Worm (Caenorhabditis elegans) whole organism, L1 larva: Measurements from ENCODE around the gene tkr-2.

Experiments used
- C04F5.9 ChIP-seq: sonication (generic microtip); optimal IDR thresholded peaks from 2 replicates; lab custom pipeline; 2016; ENCODE audit warnings: missing genetic modification characterization, missing compliant biosample characterization
- C34B4.2 ChIP-seq: sonication (generic microtip); optimal IDR thresholded peaks from 2 replicates; lab custom pipeline; 2017; ENCODE audit warnings: mild to moderate bottlenecking, missing genetic modification characterization, missing compliant biosample characterization
- Y116A8C.19 ChIP-seq: sonication (generic microtip); optimal IDR thresholded peaks from 2 replicates; lab custom pipeline; 2016; ENCODE audit warnings: missing compliant biosample characterization, missing genetic modification characterization, borderline replicate concordance
- blmp-1 ChIP-seq: fragments of 150-350 bp; optimal IDR thresholded peaks from 2 replicates; lab custom pipeline; 2014; ENCODE audit warnings: missing biosample characterization, missing genetic modification characterization
- ceh-63 ChIP-seq: fragments of 200-800 bp; sonication (Bioruptor generic); optimal IDR thresholded peaks from 2 replicates; lab custom pipeline; 2018; ENCODE audit warnings: mild to moderate bottlenecking, missing genetic modification characterization, missing compliant biosample characterization
- ceh-88 ChIP-seq: fragments of 200-800 bp; sonication (Bioruptor generic); IDR thresholded peaks from 2 replicates; pipeline ENCODE4 v1.3.6; 2022; ENCODE audit warnings: missing genetic modification characterization, missing compliant biosample characterization
- efl-1 ChIP-seq, 4 experiments: fragments of 150-350 bp; optimal IDR thresholded peaks in 3 of 4; peaks in 1 of 4; 1 replicate in 1 of 4; 2 replicates in 3 of 4; lab custom pipeline; 2014; ENCODE audit warnings: missing biosample characterization in 2 of 4, missing genetic modification characterization in 2 of 4, missing genetic modification reagents in 2 of 4
- egl-13 ChIP-seq: sonication (generic microtip); optimal IDR thresholded peaks from 2 replicates; lab custom pipeline; 2016; ENCODE audit warnings: missing genotype, missing genetic modification reagents, missing genetic modification characterization, missing compliant biosample characterization
- egl-27 ChIP-seq, 2 experiments: fragments of 150-350 bp in 1 of 2; sonication (generic microtip); optimal IDR thresholded peaks; 3 replicates each; lab custom pipeline; 2017 to 2018; ENCODE audit warnings: missing biosample characterization in 2 of 2, missing genetic modification characterization in 2 of 2, missing genetic modification reagents in 2 of 2
- elt-2 ChIP-seq: sonication (generic microtip); optimal IDR thresholded peaks from 2 replicates; lab custom pipeline; 2016; ENCODE audit warnings: missing genetic modification characterization, mild to moderate bottlenecking, inconsistent platforms, missing compliant biosample characterization, missing genetic modification reagents
- elt-3 ChIP-seq, 6 experiments: fragments of 150-350 bp in 1 of 6; sonication (generic microtip); optimal IDR thresholded peaks; 2 replicates each; lab custom pipeline; 2017 to 2018; ENCODE audit warnings: missing biosample characterization in 6 of 6, missing genetic modification characterization in 6 of 6, inconsistent platforms in 1 of 6
- fkh-8 ChIP-seq: sonication (generic microtip); optimal IDR thresholded peaks from 2 replicates; lab custom pipeline; 2016; ENCODE audit warnings: mild to moderate bottlenecking, missing genetic modification characterization, missing compliant biosample characterization
- fos-1 ChIP-seq: fragments of 150-350 bp; optimal IDR thresholded peaks from 2 replicates; lab custom pipeline; 2014; ENCODE audit warnings: missing biosample characterization, missing genetic modification characterization
- grh-1 ChIP-seq: fragments of 200-800 bp; sonication (Bioruptor generic); IDR thresholded peaks from 2 replicates; pipeline ENCODE4 v1.3.6; 2022; ENCODE audit warnings: missing genetic modification reagents, missing genetic modification characterization, missing compliant biosample characterization
- isw-1 ChIP-seq: fragments of 200-800 bp; sonication (Bioruptor generic); IDR thresholded peaks from 2 replicates; pipeline ENCODE4 v1.3.6; 2022; ENCODE audit warnings: missing genetic modification characterization, missing compliant biosample characterization
- lin-13 ChIP-seq: fragments of 150-350 bp; optimal IDR thresholded peaks from 2 replicates; lab custom pipeline; 2014; ENCODE audit warnings: missing biosample characterization, missing genetic modification reagents, missing genetic modification characterization
- lin-15B ChIP-seq: fragments of 150-350 bp; sonication (generic microtip); optimal IDR thresholded peaks from 3 replicates; lab custom pipeline; 2014; ENCODE audit warnings: missing biosample characterization, missing genetic modification characterization
- lin-35 ChIP-seq, 2 experiments: fragments of 150-350 bp; optimal IDR thresholded peaks; 2 replicates each; lab custom pipeline; 2014; ENCODE audit warnings: missing biosample characterization in 2 of 2, missing genetic modification characterization in 2 of 2, missing genetic modification reagents in 2 of 2
- lin-39 ChIP-seq: fragments of 150-350 bp; optimal IDR thresholded peaks from 2 replicates; lab custom pipeline; 2014; ENCODE audit warnings: missing biosample characterization, missing genetic modification reagents, missing genetic modification characterization
- lir-3 ChIP-seq: sonication (generic microtip); optimal IDR thresholded peaks from 2 replicates; lab custom pipeline; 2016; ENCODE audit warnings: mild to moderate bottlenecking, missing genetic modification characterization, moderate library complexity, missing compliant biosample characterization; ENCODE audit not compliant: poor library complexity
- lsy-2 ChIP-seq, 2 experiments: fragments of 150-350 bp; optimal IDR thresholded peaks; 2 replicates each; lab custom pipeline; 2014; ENCODE audit warnings: missing biosample characterization in 2 of 2, missing genetic modification characterization in 2 of 2
- nhr-19 ChIP-seq: fragments of 200-800 bp; sonication (Bioruptor generic); conservative IDR thresholded peaks from 2 replicates; pipeline ENCODE4 v1.3.6; 2022; ENCODE audit warnings: missing genetic modification characterization, missing compliant biosample characterization
- nhr-20 ChIP-seq: sonication (generic microtip); optimal IDR thresholded peaks from 2 replicates; lab custom pipeline; 2016; ENCODE audit warnings: mild to moderate bottlenecking, missing genetic modification characterization, missing compliant biosample characterization
- nhr-28 ChIP-seq: fragments of 150-350 bp; optimal IDR thresholded peaks from 2 replicates; lab custom pipeline; 2014; ENCODE audit warnings: missing biosample characterization, missing genetic modification characterization
- nhr-71 ChIP-seq: sonication (generic microtip); optimal IDR thresholded peaks from 2 replicates; lab custom pipeline; 2016; ENCODE audit warnings: mild to moderate bottlenecking, missing genetic modification characterization, moderate library complexity, missing compliant biosample characterization
- nhr-85 ChIP-seq: sonication (generic microtip); peaks from one replicate; lab custom pipeline; 2016; ENCODE audit warnings: missing genetic modification characterization, inconsistent platforms, missing compliant biosample characterization
- sptf-1 ChIP-seq: fragments of 150-350 bp; optimal IDR thresholded peaks from 2 replicates; lab custom pipeline; 2014; ENCODE audit warnings: missing biosample characterization, missing genetic modification characterization
- sup-37 ChIP-seq: fragments of 200-800 bp; sonication (Bioruptor generic); optimal IDR thresholded peaks from 2 replicates; lab custom pipeline; 2018; ENCODE audit warnings: mild to moderate bottlenecking, missing genetic modification characterization, missing compliant biosample characterization
- tbx-2 ChIP-seq: sonication (generic microtip); optimal IDR thresholded peaks from 2 replicates; lab custom pipeline; 2016; ENCODE audit warnings: missing genetic modification characterization, missing compliant biosample characterization
- unc-30 ChIP-seq: sonication (generic microtip); optimal IDR thresholded peaks from 2 replicates; lab custom pipeline; 2017; ENCODE audit warnings: missing biosample characterization, missing genetic modification characterization
- unc-62 ChIP-seq: fragments of 150-350 bp; optimal IDR thresholded peaks from 2 replicates; lab custom pipeline; 2014; ENCODE audit warnings: missing biosample characterization, missing genetic modification reagents, missing genetic modification characterization
- unc-86 ChIP-seq: sonication (generic microtip); optimal IDR thresholded peaks from 2 replicates; lab custom pipeline; 2016; ENCODE audit warnings: missing genetic modification characterization, missing compliant biosample characterization
- unc-98 ChIP-seq: fragments of 200-800 bp; sonication (Bioruptor generic); IDR thresholded peaks from 2 replicates; pipeline ENCODE4 v1.3.6; 2022; ENCODE audit warnings: missing genetic modification characterization, missing compliant biosample characterization
- xbp-1 ChIP-seq: sonication (generic microtip); optimal IDR thresholded peaks from 2 replicates; lab custom pipeline; 2016; ENCODE audit warnings: missing genetic modification characterization, missing compliant biosample characterization
- zag-1 ChIP-seq: fragments of 150-350 bp; optimal IDR thresholded peaks from 2 replicates; lab custom pipeline; 2014; ENCODE audit warnings: missing biosample characterization, missing genetic modification characterization
- ztf-4 ChIP-seq: fragments of 150-350 bp; optimal IDR thresholded peaks from 2 replicates; lab custom pipeline; 2014; ENCODE audit warnings: missing biosample characterization, missing genetic modification characterization

tkr-2 gene

ce11 chrIV:6230560-6231073 lies 28.7 kb downstream of the tkr-2 start, which contains the start of gene F58F9.4:
TSS of gene F58F9.4 (plus strand) at chrIV:6231023.
- TF ChIP-seq xbp-1 (tag; lab: Kevin White, UChicago) (no peak), zag-1 (tag; lab: Kevin White, UChicago) (no peak), unc-30 (no peak), nhr-19 (GFP tag; lab: Robert Waterston, UW) (no peak), grh-1 (GFP tag; lab: Robert Waterston, UW) (no peak), lsy-2 (tag; optimal IDR thresholded peaks at IDR 0.05; lab: Kevin White, UChicago) (no peak), nhr-71 (tag; lab: Kevin White, UChicago) (no peak), elt-3 (tag; optimal IDR thresholded peaks at IDR 0.05; lab: Kevin White, UChicago) (no peak), sptf-1 (no peak), lir-3 (tag; lab: Kevin White, UChicago) (no peak), blmp-1 (no peak), nhr-20 (no peak), sup-37 (GFP tag; lab: Kevin White, UChicago) (no peak), egl-13 (tag; lab: Kevin White, UChicago) (no peak), elt-2 (tag; lab: Kevin White, UChicago) (no peak), nhr-85 (tag; lab: Kevin White, UChicago) (no peak), lin-15B (no peak), C34B4.2 (no peak), ceh-63 (GFP tag; lab: Kevin White, UChicago) (no peak)

- TF ChIP-seq elt-2 (tag; lab: Kevin White, UChicago): peak; percentile 1
- TF ChIP-seq lin-39 (tag; lab: Kevin White, UChicago): no peak
- no peak for TF ChIP-seq fos-1 (tag; lab: Kevin White, UChicago)
- no peak for TF ChIP-seq tbx-2 (tag; lab: Kevin White, UChicago)
- no peak for TF ChIP-seq lir-3 (tag; lab: Kevin White, UChicago)
- no peak for TF ChIP-seq unc-86 (tag; lab: Kevin White, UChicago)
- TF ChIP-seq nhr-28 (tag; lab: Kevin White, UChicago): no peak
- TF ChIP-seq, all 84 proteins: peak for 1
Observed at ce11 chrIV:6232769-6233290, 31.0 kb downstream of the tkr-2 start, which contains the start of gene F58F9.3. TSS of gene F58F9.3 (plus strand) at chrIV:6233240.

ce11 chrIV:6237508-6238227 lies 35.8 kb downstream of the tkr-2 start, which contains the start of the genes F58F9.6 and F58F9.8:
TSS of gene F58F9.6 (minus strand) at chrIV:6237608.
TSS of gene F58F9.8 (plus strand) at chrIV:6238177.
- TF ChIP-seq nhr-85 (tag; lab: Kevin White, UChicago) (peak; percentile 22), egl-13 (tag; lab: Kevin White, UChicago) (no peak), efl-1 (optimal IDR thresholded peaks at IDR 0.05; lab: Kevin White, UChicago) (no peak), efl-1 (GFP tag; optimal IDR thresholded peaks at IDR 0.05 in 1 of 2; lab: Kevin White, UChicago) (peak in 1 of 2 experiments; percentile 83)

ce11 chrIV:6239993-6240392 lies 38.1 kb downstream of the tkr-2 start, which contains the start of gene F58F9.9:
TSS of gene F58F9.9 (plus strand) at chrIV:6240293.
- TF ChIP-seq ceh-88 (GFP tag; lab: Robert Waterston, UW) (no peak), lin-35 (GFP tag; optimal IDR thresholded peaks at IDR 0.05; lab: Kevin White, UChicago) (no peak), efl-1 (optimal IDR thresholded peaks at IDR 0.05; lab: Kevin White, UChicago) (no peak), efl-1 (GFP tag; optimal IDR thresholded peaks at IDR 0.05 in 1 of 2; lab: Kevin White, UChicago) (no peak), ztf-4 (tag; lab: Kevin White, UChicago) (no peak), unc-98 (GFP tag; lab: Robert Waterston, UW) (no peak), xbp-1 (tag; lab: Kevin White, UChicago) (no peak), lin-13 (no peak), C04F5.9 (no peak), nhr-85 (tag; lab: Kevin White, UChicago) (no peak), fos-1 (tag; lab: Kevin White, UChicago) (no peak), egl-27 (tag; optimal IDR thresholded peaks at IDR 0.05; lab: Kevin White, UChicago) (no peak), unc-86 (tag; lab: Kevin White, UChicago) (no peak), unc-62 (GFP tag; lab: Kevin White, UChicago) (no peak), Y116A8C.19 (no peak), fkh-8 (tag; lab: Kevin White, UChicago) (no peak), isw-1 (GFP tag; lab: Robert Waterston, UW) (no peak)
